Worm (Caenorhabditis elegans) whole organism, L1 larva: ENCODE data around the gene fbxa-31.
A peak's percentile ranks its signal among the peaks of the same experiment; 100 is the strongest.

Source experiments
- C04F5.9 ChIP-seq: sonication (generic microtip); optimal IDR thresholded peaks from 2 replicates; lab custom pipeline; 2016; ENCODE audit warnings: missing genetic modification characterization, missing compliant biosample characterization
- aha-1 ChIP-seq: fragments of 150-350 bp; optimal IDR thresholded peaks from 2 replicates; lab custom pipeline; 2014; ENCODE audit warnings: missing biosample characterization, missing genetic modification characterization
- aly-2 ChIP-seq: fragments of 150-350 bp; optimal IDR thresholded peaks from 2 replicates; lab custom pipeline; 2014; ENCODE audit warnings: missing biosample characterization, missing genetic modification characterization
- ceh-88 ChIP-seq: fragments of 200-800 bp; sonication (Bioruptor generic); IDR thresholded peaks from 2 replicates; pipeline ENCODE4 v1.3.6; 2022; ENCODE audit warnings: missing genetic modification characterization, missing compliant biosample characterization
- ceh-90 ChIP-seq: sonication (generic microtip); optimal IDR thresholded peaks from 2 replicates; lab custom pipeline; 2016; ENCODE audit warnings: missing genetic modification characterization, missing compliant biosample characterization
- ces-1 ChIP-seq: fragments of 150-350 bp; optimal IDR thresholded peaks from 2 replicates; lab custom pipeline; 2014; ENCODE audit warnings: missing biosample characterization, missing genetic modification reagents, missing genetic modification characterization
- dpl-1 ChIP-seq, 3 experiments: fragments of 150-350 bp in 2 of 3; sonication (generic microtip) in 1 of 3; optimal IDR thresholded peaks; 2 replicates each; lab custom pipeline; 2014 to 2017; ENCODE audit warnings: missing biosample characterization in 3 of 3, missing genetic modification characterization in 3 of 3, missing genetic modification reagents in 3 of 3
- efl-1 ChIP-seq, 4 experiments: fragments of 150-350 bp; optimal IDR thresholded peaks in 3 of 4; peaks in 1 of 4; 1 replicate in 1 of 4; 2 replicates in 3 of 4; lab custom pipeline; 2014; ENCODE audit warnings: missing biosample characterization in 2 of 4, missing genetic modification characterization in 2 of 4, missing genetic modification reagents in 2 of 4
- efl-3 ChIP-seq: fragments of 200-800 bp; sonication (Bioruptor generic); optimal IDR thresholded peaks from 2 replicates; lab custom pipeline; 2018; ENCODE audit warnings: mild to moderate bottlenecking, missing genetic modification characterization, missing compliant biosample characterization
- egl-13 ChIP-seq: sonication (generic microtip); optimal IDR thresholded peaks from 2 replicates; lab custom pipeline; 2016; ENCODE audit warnings: missing genotype, missing genetic modification reagents, missing genetic modification characterization, missing compliant biosample characterization
- elt-2 ChIP-seq: sonication (generic microtip); optimal IDR thresholded peaks from 2 replicates; lab custom pipeline; 2016; ENCODE audit warnings: missing genetic modification characterization, mild to moderate bottlenecking, inconsistent platforms, missing compliant biosample characterization, missing genetic modification reagents
- ets-5 ChIP-seq: fragments of 200-800 bp; sonication (Bioruptor generic); IDR thresholded peaks from 2 replicates; pipeline ENCODE4 v1.3.6; 2022; ENCODE audit warnings: missing genetic modification characterization, missing compliant biosample characterization
- fkh-8 ChIP-seq: sonication (generic microtip); optimal IDR thresholded peaks from 2 replicates; lab custom pipeline; 2016; ENCODE audit warnings: mild to moderate bottlenecking, missing genetic modification characterization, missing compliant biosample characterization
- fos-1 ChIP-seq: fragments of 150-350 bp; optimal IDR thresholded peaks from 2 replicates; lab custom pipeline; 2014; ENCODE audit warnings: missing biosample characterization, missing genetic modification characterization
- hlh-17 ChIP-seq: fragments of 200-800 bp; sonication (Bioruptor generic); optimal IDR thresholded peaks from 2 replicates; lab custom pipeline; 2018; ENCODE audit warnings: missing genetic modification characterization, mild to moderate bottlenecking, missing compliant biosample characterization, moderate library complexity, borderline replicate concordance
- hpl-2 ChIP-seq: fragments of 150-350 bp; optimal IDR thresholded peaks from 2 replicates; lab custom pipeline; 2014; ENCODE audit warnings: missing biosample characterization, missing genetic modification reagents, missing genetic modification characterization
- jun-1 ChIP-seq: fragments of 150-350 bp; optimal IDR thresholded peaks from 2 replicates; lab custom pipeline; 2014; ENCODE audit warnings: missing biosample characterization, missing genetic modification reagents, missing genetic modification characterization
- lin-35 ChIP-seq, 2 experiments: fragments of 150-350 bp; optimal IDR thresholded peaks; 2 replicates each; lab custom pipeline; 2014; ENCODE audit warnings: missing biosample characterization in 2 of 2, missing genetic modification characterization in 2 of 2, missing genetic modification reagents in 2 of 2
- lin-39 ChIP-seq: fragments of 150-350 bp; optimal IDR thresholded peaks from 2 replicates; lab custom pipeline; 2014; ENCODE audit warnings: missing biosample characterization, missing genetic modification reagents, missing genetic modification characterization
- nhr-12 ChIP-seq: sonication (generic microtip); optimal IDR thresholded peaks from 2 replicates; lab custom pipeline; 2017; ENCODE audit warnings: missing biosample characterization, missing genetic modification characterization
- nhr-19 ChIP-seq: fragments of 200-800 bp; sonication (Bioruptor generic); conservative IDR thresholded peaks from 2 replicates; pipeline ENCODE4 v1.3.6; 2022; ENCODE audit warnings: missing genetic modification characterization, missing compliant biosample characterization
- nhr-237 ChIP-seq: fragments of 150-350 bp; optimal IDR thresholded peaks from 2 replicates; lab custom pipeline; 2014; ENCODE audit warnings: missing biosample characterization, missing genetic modification characterization
- nhr-28 ChIP-seq: fragments of 150-350 bp; optimal IDR thresholded peaks from 2 replicates; lab custom pipeline; 2014; ENCODE audit warnings: missing biosample characterization, missing genetic modification characterization
- nhr-71 ChIP-seq: sonication (generic microtip); optimal IDR thresholded peaks from 2 replicates; lab custom pipeline; 2016; ENCODE audit warnings: mild to moderate bottlenecking, missing genetic modification characterization, moderate library complexity, missing compliant biosample characterization
- nhr-77 ChIP-seq: fragments of 150-350 bp; optimal IDR thresholded peaks from 2 replicates; lab custom pipeline; 2014; ENCODE audit warnings: missing biosample characterization, missing genetic modification characterization
- pag-3 ChIP-seq: sonication (generic microtip); optimal IDR thresholded peaks from 2 replicates; lab custom pipeline; 2017; ENCODE audit warnings: missing genetic modification characterization, mild to moderate bottlenecking, missing compliant biosample characterization, antibody characterized with exemption, borderline replicate concordance; ENCODE audit not compliant: insufficient read depth
- pqm-1 ChIP-seq: sonication (generic microtip); optimal IDR thresholded peaks from 3 replicates; lab custom pipeline; 2017; ENCODE audit warnings: missing biosample characterization, missing genetic modification characterization
- skn-1 ChIP-seq: fragments of 150-350 bp; optimal IDR thresholded peaks from 2 replicates; lab custom pipeline; 2014; ENCODE audit warnings: missing biosample characterization, missing genetic modification characterization
- snpc-4 ChIP-seq: fragments of 150-350 bp; optimal IDR thresholded peaks from 2 replicates; lab custom pipeline; 2014; ENCODE audit warnings: missing biosample characterization, missing genetic modification characterization
- sup-37 ChIP-seq: fragments of 200-800 bp; sonication (Bioruptor generic); optimal IDR thresholded peaks from 2 replicates; lab custom pipeline; 2018; ENCODE audit warnings: mild to moderate bottlenecking, missing genetic modification characterization, missing compliant biosample characterization
- tlp-1 ChIP-seq: fragments of 150-350 bp; optimal IDR thresholded peaks from 2 replicates; lab custom pipeline; 2014; ENCODE audit warnings: missing biosample characterization, missing genetic modification characterization
- zag-1 ChIP-seq: fragments of 150-350 bp; optimal IDR thresholded peaks from 2 replicates; lab custom pipeline; 2014; ENCODE audit warnings: missing biosample characterization, missing genetic modification characterization
- ztf-11 ChIP-seq, 2 experiments: sonication (generic microtip); optimal IDR thresholded peaks; 2 replicates each; lab custom pipeline; 2016 to 2017; ENCODE audit warnings: missing genetic modification characterization in 2 of 2, missing biosample characterization in 1 of 2, missing compliant biosample characterization in 1 of 2
- ztf-4 ChIP-seq: fragments of 150-350 bp; optimal IDR thresholded peaks from 2 replicates; lab custom pipeline; 2014; ENCODE audit warnings: missing biosample characterization, missing genetic modification characterization

Gene fbxa-31

ce11 chrIII:1271378-1271926 is at the start of gene fbxa-31:
Gene fbxa-31, minus strand, starts transcription at chrIII:1271428.
- no peak for TF ChIP-seq ztf-4 (tag; lab: Kevin White, UChicago)
- TF ChIP-seq efl-1 (optimal IDR thresholded peaks at IDR 0.05; lab: Kevin White, UChicago) = no peak
- peak in 1 of 2 experiments; percentile 26 for TF ChIP-seq efl-1 (GFP tag; optimal IDR thresholded peaks at IDR 0.05 in 1 of 2; lab: Kevin White, UChicago)
- TF ChIP-seq nhr-12 (tag; lab: Kevin White, UChicago) = no peak
- peak in 1 of 2 experiments; percentile 27 for TF ChIP-seq lin-35 (GFP tag; optimal IDR thresholded peaks at IDR 0.05; lab: Kevin White, UChicago)
- TF ChIP-seq elt-2 = peak; percentile 24

- no peak for TF ChIP-seq pag-3 (tag; lab: Kevin White, UChicago)
- peak; percentile 33 for TF ChIP-seq elt-2
Observed at ce11 chrIII:1315038-1315437, 43.8 kb upstream of the fbxa-31 start, which contains the start of the genes fbxa-80 and fbxa-19. Gene fbxa-80, minus strand, starts transcription at chrIII:1315210. Gene fbxa-19, plus strand, starts transcription at chrIII:1315401.

- TF ChIP-seq zag-1 (tag; lab: Kevin White, UChicago) (no peak), dpl-1 (GFP tag; optimal IDR thresholded peaks at IDR 0.05; lab: Kevin White, UChicago) (no peak), pqm-1 (no peak), efl-1 (optimal IDR thresholded peaks at IDR 0.05; lab: Kevin White, UChicago) (no peak), efl-1 (GFP tag; optimal IDR thresholded peaks at IDR 0.05 in 1 of 2; lab: Kevin White, UChicago) (peak in 1 of 2 experiments; percentile 24)
Observed at ce11 chrIII:1314283-1314682, 43.1 kb upstream of the fbxa-31 start.

ce11 chrIII:1311367-1311766 is 40.1 kb upstream of the fbxa-31 start:
- TF ChIP-seq aly-2 (tag; lab: Kevin White, UChicago) (no peak), ets-5 (GFP tag; lab: Robert Waterston, UW) (no peak), nhr-28 (tag; lab: Kevin White, UChicago) (no peak), nhr-77 (tag; lab: Kevin White, UChicago) (no peak), ces-1 (no peak), ceh-88 (GFP tag; lab: Robert Waterston, UW) (no peak), nhr-237 (tag; lab: Kevin White, UChicago) (no peak), egl-13 (tag; lab: Kevin White, UChicago) (no peak), ztf-11 (tag; optimal IDR thresholded peaks at IDR 0.05; lab: Kevin White, UChicago) (no peak), sup-37 (GFP tag; lab: Kevin White, UChicago) (no peak), efl-3 (GFP tag; lab: Kevin White, UChicago) (no peak), snpc-4 (tag; lab: Kevin White, UChicago) (no peak), jun-1 (no peak), fkh-8 (no peak), hpl-2 (GFP tag; lab: Kevin White, UChicago) (no peak), tlp-1 (no peak), fos-1 (no peak), C04F5.9 (tag; lab: Kevin White, UChicago) (no peak), ceh-90 (tag; lab: Kevin White, UChicago) (no peak), hlh-17 (GFP tag; lab: Kevin White, UChicago) (no peak)
- TF ChIP-seq, all 84 proteins: peak for 0

ce11 chrIII:1308887-1309286 is 37.7 kb upstream of the fbxa-31 start, which contains the start of gene Y82E9BL.12:
Gene Y82E9BL.12, plus strand, starts transcription at chrIII:1309187.
- no peak for TF ChIP-seq efl-1 (optimal IDR thresholded peaks at IDR 0.05; lab: Kevin White, UChicago)
- TF ChIP-seq efl-1 (GFP tag; optimal IDR thresholded peaks at IDR 0.05 in 1 of 2; lab: Kevin White, UChicago) = peak in 1 of 2 experiments; percentile 6
- TF ChIP-seq aha-1 = no peak
- TF ChIP-seq, all 84 proteins: peak for 1

- TF ChIP-seq lin-39 (tag; lab: Kevin White, UChicago) (no peak), nhr-71 (tag; lab: Kevin White, UChicago) (no peak), nhr-19 (GFP tag; lab: Robert Waterston, UW) (0 out of 2 replicates have a peak, but pooled peaks have one; percentile 3), skn-1 (tag; lab: Kevin White, UChicago) (peak; percentile 59), elt-2 (peak; percentile 55)
- TF ChIP-seq, all 84 proteins: peak for 3
Observed at ce11 chrIII:1308209-1308608, 37.0 kb upstream of the fbxa-31 start, which contains the start of gene fbxa-79. Gene fbxa-79, minus strand, starts transcription at chrIII:1308294.
